Worm (Caenorhabditis elegans) whole organism, L2 larva: ENCODE measurements around the gene frpr-18.

Experiments
- ZK546.5 ChIP-seq: sonication (generic microtip); optimal IDR thresholded peaks from 2 replicates; lab custom pipeline; 2017; ENCODE audit warnings: missing biosample characterization, missing genetic modification characterization
- ama-1 ChIP-seq: fragments of 150-350 bp; optimal IDR thresholded peaks from 2 replicates; lab custom pipeline; 2018; ENCODE audit warnings: inconsistent platforms
- blmp-1 ChIP-seq: sonication (generic microtip); optimal IDR thresholded peaks from 2 replicates; lab custom pipeline; 2017; ENCODE audit warnings: missing genetic modification characterization, mild to moderate bottlenecking, missing compliant biosample characterization, antibody characterized with exemption, moderate library complexity; ENCODE audit not compliant: insufficient read depth
- fos-1 ChIP-seq: fragments of 150-350 bp; optimal IDR thresholded peaks from 2 replicates; lab custom pipeline; 2014; ENCODE audit warnings: missing biosample characterization, missing genetic modification characterization
- lin-39 ChIP-seq: fragments of 150-350 bp; optimal IDR thresholded peaks from 2 replicates; lab custom pipeline; 2014; ENCODE audit warnings: missing biosample characterization, missing genetic modification reagents, missing genetic modification characterization
- mdl-1 ChIP-seq, 2 experiments: fragments of 150-350 bp in 1 of 2; sonication (generic microtip) in 1 of 2; optimal IDR thresholded peaks; 2 replicates each; lab custom pipeline; 2017; ENCODE audit warnings: missing biosample characterization in 2 of 2, missing genetic modification characterization in 2 of 2
- nhr-10 ChIP-seq: sonication (generic microtip); optimal IDR thresholded peaks from 2 replicates; lab custom pipeline; 2017; ENCODE audit warnings: missing biosample characterization, missing genetic modification characterization
- skn-1 ChIP-seq: sonication (generic microtip); optimal IDR thresholded peaks from 2 replicates; lab custom pipeline; 2017; ENCODE audit warnings: missing biosample characterization, missing genetic modification characterization
- zag-1 ChIP-seq: fragments of 150-350 bp; optimal IDR thresholded peaks from 2 replicates; lab custom pipeline; 2014; ENCODE audit warnings: missing biosample characterization, missing genetic modification characterization

DNA sequence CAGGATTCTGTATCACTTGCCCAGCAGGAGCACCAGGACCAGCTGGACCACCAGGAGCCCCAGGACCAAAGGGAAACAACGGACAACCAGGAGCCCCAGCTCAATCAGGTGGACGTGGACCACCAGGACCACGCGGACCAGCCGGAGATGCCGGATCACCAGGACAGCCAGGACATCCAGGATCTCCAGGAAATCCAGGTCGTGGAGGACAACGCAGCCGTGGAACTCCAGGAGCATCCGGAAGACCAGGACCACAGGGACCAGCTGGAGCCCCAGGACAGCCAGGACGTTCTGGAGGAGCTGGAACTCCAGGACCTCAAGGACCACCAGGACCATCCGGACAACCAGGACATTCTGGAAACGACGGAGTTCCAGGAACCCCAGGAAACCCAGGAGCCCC lies 34.1 kb upstream of the frpr-18 start:
- TF ChIP-seq fos-1 (tag; lab: Kevin White, UChicago) (no peak), ZK546.5 (no peak), ama-1 (no peak), zag-1 (no peak), skn-1 (tag; lab: Kevin White, UChicago) (no peak), lin-39 (tag; lab: Kevin White, UChicago) (no peak), nhr-10 (tag; lab: Kevin White, UChicago) (no peak), mdl-1 (tag; optimal IDR thresholded peaks at IDR 0.05; lab: Kevin White, UChicago) (no peak), blmp-1 (tag; lab: Kevin White, UChicago) (no peak)
